Worm (Caenorhabditis elegans): ENCODE data around the gene alr-1.

Gene alr-1

ce11 chrX:11107076-11107475, 18.3 kb downstream of the alr-1 start, which contains the start of gene clc-17:
Gene clc-17 (plus strand): TSS chrX:11107376.
- TF ChIP-seq nhr-77 (tag; optimal IDR thresholded peaks at IDR 0.05) (no peak), ceh-28 (tag; optimal IDR thresholded peaks at IDR 0.05) (no peak), jun-1 (tag; optimal IDR thresholded peaks at IDR 0.05) (no peak), ama-1 (optimal IDR thresholded peaks at IDR 0.05) (no peak), lin-39 (tag; optimal IDR thresholded peaks at IDR 0.05) (no peak), lsy-12 (tag; optimal IDR thresholded peaks at IDR 0.05) (no peak), nhr-23 (tag; optimal IDR thresholded peaks at IDR 0.05) (no peak), eor-1 (tag; optimal IDR thresholded peaks at IDR 0.05) (no peak), nhr-76 (tag; optimal IDR thresholded peaks at IDR 0.05) (no peak), fos-1 (tag; optimal IDR thresholded peaks at IDR 0.05) (no peak), pha-4 (tag; optimal IDR thresholded peaks at IDR 0.05) (no peak), fkh-2 (tag; optimal IDR thresholded peaks at IDR 0.05) (no peak), nhr-12 (tag; optimal IDR thresholded peaks at IDR 0.05) (no peak), egl-5 (tag; optimal IDR thresholded peaks at IDR 0.05) (no peak), nhr-28 (tag; optimal IDR thresholded peaks at IDR 0.05) (no peak), tbx-2 (tag; optimal IDR thresholded peaks at IDR 0.05) (no peak), sea-2 (GFP tag; optimal IDR thresholded peaks at IDR 0.05) (no peak), fkh-10 (GFP tag; optimal IDR thresholded peaks at IDR 0.05) (no peak), nhr-25 (tag; optimal IDR thresholded peaks at IDR 0.05) (no peak)

- TF ChIP-seq snpc-4 (tag; optimal IDR thresholded peaks at IDR 0.05): no peak
- TF ChIP-seq hmg-11 (tag; optimal IDR thresholded peaks at IDR 0.05): no peak
- TF ChIP-seq fkh-10 (GFP tag; optimal IDR thresholded peaks at IDR 0.05): no peak
- peak; percentile 31 for TF ChIP-seq pqm-1 (tag; optimal IDR thresholded peaks at IDR 0.05)
- no peak for TF ChIP-seq elt-1 (tag; optimal IDR thresholded peaks at IDR 0.05)
- TF ChIP-seq egl-27 (tag; optimal IDR thresholded peaks at IDR 0.05): no peak
- TF ChIP-seq nfya-1 (tag; optimal IDR thresholded peaks at IDR 0.05; ENCODE audit: insufficient read depth): no peak
- peak; percentile 49 for TF ChIP-seq elt-2 (tag; optimal IDR thresholded peaks at IDR 0.05)
- TF ChIP-seq ZK546.5 (tag; optimal IDR thresholded peaks at IDR 0.05): no peak
- no peak for TF ChIP-seq nhr-11 (tag; optimal IDR thresholded peaks at IDR 0.05)
- no peak for TF ChIP-seq egl-5 (tag; optimal IDR thresholded peaks at IDR 0.05)
- TF ChIP-seq unc-39 (tag; optimal IDR thresholded peaks at IDR 0.05): no peak
- no peak for TF ChIP-seq ama-1 (optimal IDR thresholded peaks at IDR 0.05)
- no peak for TF ChIP-seq pha-4 (tag; optimal IDR thresholded peaks at IDR 0.05)
- no peak for TF ChIP-seq elt-3 (tag; optimal IDR thresholded peaks at IDR 0.05)
These were observed 20.4 kb downstream of the alr-1 start, which contains the start of gene W02H3.1 for ce11 chrX:11104883-11105629. Gene W02H3.1 (minus strand): TSS chrX:11105460.

- no peak for TF ChIP-seq aly-2 (tag; optimal IDR thresholded peaks at IDR 0.05)
- TF ChIP-seq nhr-43 (tag; optimal IDR thresholded peaks at IDR 0.05; ENCODE audit: poor library complexity, severe bottlenecking): no peak
- no peak for TF ChIP-seq hmg-11 (tag; optimal IDR thresholded peaks at IDR 0.05)
- TF ChIP-seq nhr-237 (tag; optimal IDR thresholded peaks at IDR 0.05): no peak
- TF ChIP-seq nhr-77 (tag; optimal IDR thresholded peaks at IDR 0.05): no peak
- no peak for TF ChIP-seq pqm-1 (tag; optimal IDR thresholded peaks at IDR 0.05)
- TF ChIP-seq lin-39 (tag; optimal IDR thresholded peaks at IDR 0.05): no peak
- TF ChIP-seq nhr-28 (tag; optimal IDR thresholded peaks at IDR 0.05): no peak
- no peak for TF ChIP-seq ceh-16 (tag; optimal IDR thresholded peaks at IDR 0.05)
- TF ChIP-seq ztf-11 (tag; optimal IDR thresholded peaks at IDR 0.05): no peak
- no peak for TF ChIP-seq pha-4 (tag; optimal IDR thresholded peaks at IDR 0.05)
- TF ChIP-seq egl-27 (tag; optimal IDR thresholded peaks at IDR 0.05): no peak
- no peak for TF ChIP-seq fkh-2 (tag; optimal IDR thresholded peaks at IDR 0.05)
These were observed 22.2 kb downstream of the alr-1 start for ce11 chrX:11103173-11103572.

ce11 chrX:11098086-11098485, 27.3 kb downstream of the alr-1 start, which contains the start of gene W02H3.3:
Gene W02H3.3 (minus strand): TSS chrX:11098186.
- TF ChIP-seq fkh-10 (GFP tag; optimal IDR thresholded peaks at IDR 0.05): no peak
- no peak for TF ChIP-seq skn-1 (tag; optimal IDR thresholded peaks at IDR 0.05)
- TF ChIP-seq lin-15B (tag; optimal IDR thresholded peaks at IDR 0.05): no peak
- no peak for TF ChIP-seq nhr-23 (tag; optimal IDR thresholded peaks at IDR 0.05)
- no peak for TF ChIP-seq fos-1 (tag; optimal IDR thresholded peaks at IDR 0.05)
- TF ChIP-seq nhr-76 (tag; optimal IDR thresholded peaks at IDR 0.05): no peak
- TF ChIP-seq ceh-82 (tag; optimal IDR thresholded peaks at IDR 0.05): no peak
- TF ChIP-seq ztf-4 (tag; optimal IDR thresholded peaks at IDR 0.05): no peak
- no peak for TF ChIP-seq ZK546.5 (tag; optimal IDR thresholded peaks at IDR 0.05)
- no peak for TF ChIP-seq ama-1 (optimal IDR thresholded peaks at IDR 0.05)
- TF ChIP-seq tbx-2 (tag; optimal IDR thresholded peaks at IDR 0.05): no peak
- TF ChIP-seq daf-12 (tag; optimal IDR thresholded peaks at IDR 0.05): no peak
- no peak for TF ChIP-seq lsy-12 (tag; optimal IDR thresholded peaks at IDR 0.05)
- no peak for TF ChIP-seq ceh-28 (tag; optimal IDR thresholded peaks at IDR 0.05)
- no peak for TF ChIP-seq nhr-67 (tag; optimal IDR thresholded peaks at IDR 0.05)

All from whole organism, L3 larva.